Worm (Caenorhabditis elegans) whole organism, late embryonic: ENCODE data around the gene fbxa-152.
"Not testable (repeated sequence)": the region's sequence is repeated elsewhere in the genome, so short reads cannot be mapped to it uniquely, and the experiment has no call there.

Source experiments
- F13H6.1 ChIP-seq: sonication (generic microtip); optimal IDR thresholded peaks from 2 replicates; lab custom pipeline; 2016; ENCODE audit warnings: missing genetic modification characterization, missing compliant biosample characterization
- ama-1 ChIP-seq: fragments of 150-350 bp; optimal IDR thresholded peaks from 2 replicates; lab custom pipeline; 2014
- ceh-6 ChIP-seq: fragments of 200-800 bp; sonication (Bioruptor generic); optimal IDR thresholded peaks from 2 replicates; lab custom pipeline; 2018; ENCODE audit warnings: mild to moderate bottlenecking, missing genetic modification characterization, missing compliant biosample characterization
- dmd-4 ChIP-seq: sonication (generic microtip); optimal IDR thresholded peaks from 2 replicates; lab custom pipeline; 2016; ENCODE audit warnings: borderline replicate concordance, missing genetic modification characterization, missing compliant biosample characterization
- ets-4 ChIP-seq: sonication (generic microtip); optimal IDR thresholded peaks from 2 replicates; lab custom pipeline; 2016; ENCODE audit warnings: missing genetic modification characterization, missing compliant biosample characterization
- fkh-10 ChIP-seq: fragments of 150-350 bp; optimal IDR thresholded peaks from 2 replicates; lab custom pipeline; 2014; ENCODE audit warnings: missing biosample characterization, missing genetic modification reagents, missing genetic modification characterization
- hlh-13 ChIP-seq: fragments of 200-800 bp; sonication (Bioruptor generic); optimal IDR thresholded peaks from 2 replicates; lab custom pipeline; 2018; ENCODE audit warnings: mild to moderate bottlenecking, missing genetic modification characterization, missing compliant biosample characterization
- lin-11 ChIP-seq: fragments of 200-800 bp; sonication (Bioruptor generic); optimal IDR thresholded peaks from 2 replicates; lab custom pipeline; 2018; ENCODE audit warnings: mild to moderate bottlenecking, missing genetic modification characterization, missing compliant biosample characterization
- nhr-11 ChIP-seq: fragments of 150-350 bp; optimal IDR thresholded peaks from 2 replicates; lab custom pipeline; 2014; ENCODE audit warnings: missing biosample characterization, missing genetic modification characterization
- pha-4 ChIP-seq: fragments of 150-350 bp; optimal IDR thresholded peaks from 2 replicates; lab custom pipeline; 2018; ENCODE audit warnings: missing biosample characterization, missing genetic modification reagents, missing genetic modification characterization
- pqm-1 ChIP-seq: sonication (generic microtip); optimal IDR thresholded peaks from 2 replicates; lab custom pipeline; 2016; ENCODE audit warnings: missing genetic modification characterization, missing compliant biosample characterization
- sox-4 ChIP-seq: sonication (generic microtip); optimal IDR thresholded peaks from 2 replicates; lab custom pipeline; 2017; ENCODE audit warnings: mild to moderate bottlenecking, missing genetic modification characterization, inconsistent platforms, missing compliant biosample characterization
- tbx-2 ChIP-seq: sonication (generic microtip); optimal IDR thresholded peaks from 2 replicates; lab custom pipeline; 2016; ENCODE audit warnings: missing genetic modification characterization, missing compliant biosample characterization
- unc-42 ChIP-seq: sonication (generic microtip); optimal IDR thresholded peaks from 2 replicates; lab custom pipeline; 2016; ENCODE audit warnings: missing genotype, missing genetic modification characterization, missing compliant biosample characterization

ce11 chrV:15643192-15643591 lies 41.0 kb upstream of the fbxa-152 start, which contains the start of gene C55A1.4:
- TF ChIP-seq fkh-10 (GFP tag; lab: Kevin White, UChicago); pha-4 (tag; lab: Kevin White, UChicago); dmd-4 (tag; lab: Kevin White, UChicago); F13H6.1 (tag; lab: Kevin White, UChicago); sox-4 (tag; lab: Kevin White, UChicago); unc-42; ceh-6 (GFP tag; lab: Kevin White, UChicago); pqm-1 (tag; lab: Kevin White, UChicago); nhr-11; ets-4 (tag; lab: Kevin White, UChicago); tbx-2 (tag; lab: Kevin White, UChicago); ama-1; hlh-13 (GFP tag; lab: Kevin White, UChicago); lin-11 (tag; lab: Kevin White, UChicago): not testable (repeated sequence)
